Fruit fly (Drosophila melanogaster): ENCODE results near the gene CG43954.

CG43954 gene

DNA sequence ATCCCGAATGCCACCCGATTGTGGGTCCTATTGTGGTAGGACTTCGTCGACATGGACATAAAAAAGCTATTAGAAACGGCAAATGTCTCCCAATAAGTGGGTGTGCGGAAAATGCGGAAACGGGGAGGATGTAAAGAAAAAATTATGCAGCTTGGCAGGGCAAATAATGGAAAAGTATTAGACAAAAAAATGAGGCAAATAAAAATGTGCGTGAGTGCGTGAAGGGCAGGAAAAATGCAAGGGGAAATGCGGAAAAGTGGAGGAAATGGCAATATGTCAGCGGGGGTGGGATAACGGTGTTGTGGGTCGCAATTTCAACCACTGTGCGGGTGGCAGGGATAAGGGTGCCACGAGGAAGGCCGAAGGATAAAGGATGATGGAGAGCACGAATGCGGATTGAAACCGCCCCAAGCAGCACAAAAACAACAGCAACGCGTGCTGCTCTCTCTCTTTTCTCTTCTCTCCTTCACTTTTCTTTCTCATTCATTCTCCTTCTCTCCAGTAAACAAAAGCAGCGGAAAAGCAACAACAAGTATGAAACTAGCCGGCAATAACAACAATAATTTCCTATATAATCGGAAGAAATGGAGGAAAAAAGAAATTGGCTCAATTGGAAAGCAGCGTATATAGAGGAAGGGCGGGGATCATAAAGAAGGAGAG, 66.0 kb downstream of the CG43954 start:
- TF ChIP-seq noc (tag; optimal IDR thresholded peaks at IDR 0.05), result no peak

DNA sequence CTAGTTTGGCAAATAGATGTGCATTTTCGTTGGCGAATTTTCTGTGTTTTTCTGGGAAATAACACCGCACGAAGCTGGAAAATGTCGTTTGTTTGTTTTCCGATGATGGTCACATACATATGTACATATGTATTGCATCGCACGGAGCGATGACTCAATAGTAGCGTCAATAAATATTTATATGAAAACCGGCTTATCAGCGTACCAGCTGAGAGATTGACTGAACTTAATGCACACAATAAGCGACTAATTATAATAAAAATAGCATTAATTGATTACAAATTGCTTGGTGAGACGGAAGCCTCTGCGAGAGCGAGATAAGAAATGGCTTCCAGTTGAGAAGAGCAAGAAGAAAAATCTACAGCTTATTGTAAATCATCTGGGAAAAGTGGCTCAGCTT, 67.0 kb downstream of the CG43954 start:
- no peak for TF ChIP-seq noc (tag; optimal IDR thresholded peaks at IDR 0.05)

DNA sequence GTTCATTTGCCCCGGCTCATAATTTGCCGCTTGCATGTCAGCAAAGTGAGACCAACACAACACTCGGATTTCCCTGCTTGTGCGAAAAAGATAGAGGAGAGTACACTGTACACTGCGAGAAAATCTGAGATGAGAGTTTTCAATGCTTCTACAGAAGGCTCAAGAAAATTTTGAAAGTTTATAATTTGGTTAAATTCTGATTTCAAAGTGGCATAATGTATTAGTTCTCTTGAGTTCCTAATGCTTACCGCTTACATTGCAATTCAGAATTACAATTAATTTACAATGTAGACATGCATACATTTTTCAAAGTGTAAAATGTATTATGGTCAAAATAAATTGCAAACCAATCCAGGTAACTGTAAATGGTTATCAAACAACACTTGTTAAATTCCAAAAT, 68.5 kb downstream of the CG43954 start:
- no peak for TF ChIP-seq noc (tag; optimal IDR thresholded peaks at IDR 0.05)

DNA sequence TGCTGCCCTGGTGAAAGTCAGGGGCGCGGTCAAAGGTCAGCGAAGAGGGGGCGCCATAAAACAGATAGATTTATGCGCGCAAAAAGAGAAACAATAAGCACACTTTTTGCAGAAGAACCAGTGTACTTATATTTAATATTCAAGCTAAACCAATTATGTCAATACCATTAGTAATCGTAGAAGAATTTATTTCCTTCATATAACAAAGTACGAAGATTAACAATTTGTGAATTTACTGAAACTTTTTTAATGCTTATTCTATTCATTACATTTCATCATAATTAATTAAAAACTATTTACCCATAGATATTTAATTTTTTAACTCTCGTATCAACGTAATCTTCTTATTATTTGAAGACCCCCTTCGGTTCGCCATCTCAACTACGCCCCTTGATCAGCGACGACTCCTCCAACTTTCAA, 69.4 kb downstream of the CG43954 start:
- TF ChIP-seq noc (tag; optimal IDR thresholded peaks at IDR 0.05), result no peak

DNA sequence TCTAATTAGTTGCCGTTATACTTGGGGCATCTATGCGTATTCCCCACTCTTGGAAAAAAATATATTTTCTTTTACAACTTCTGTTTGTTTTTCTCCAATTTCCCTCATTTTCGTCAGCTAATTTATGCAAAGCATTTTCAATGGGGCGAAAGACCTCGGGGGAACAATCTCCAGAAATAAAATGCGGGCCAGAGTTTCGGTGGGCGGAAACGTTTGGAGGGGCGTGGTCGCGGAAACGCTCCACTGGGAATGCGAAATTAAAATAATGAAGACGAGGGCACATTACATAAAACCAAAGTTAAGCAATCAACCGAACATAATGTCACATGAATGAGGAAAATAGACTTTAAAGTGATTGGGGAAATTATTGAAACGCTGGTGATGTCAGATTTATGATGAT, 70.4 kb downstream of the CG43954 start:
- TF ChIP-seq noc (tag; optimal IDR thresholded peaks at IDR 0.05), result no peak

DNA sequence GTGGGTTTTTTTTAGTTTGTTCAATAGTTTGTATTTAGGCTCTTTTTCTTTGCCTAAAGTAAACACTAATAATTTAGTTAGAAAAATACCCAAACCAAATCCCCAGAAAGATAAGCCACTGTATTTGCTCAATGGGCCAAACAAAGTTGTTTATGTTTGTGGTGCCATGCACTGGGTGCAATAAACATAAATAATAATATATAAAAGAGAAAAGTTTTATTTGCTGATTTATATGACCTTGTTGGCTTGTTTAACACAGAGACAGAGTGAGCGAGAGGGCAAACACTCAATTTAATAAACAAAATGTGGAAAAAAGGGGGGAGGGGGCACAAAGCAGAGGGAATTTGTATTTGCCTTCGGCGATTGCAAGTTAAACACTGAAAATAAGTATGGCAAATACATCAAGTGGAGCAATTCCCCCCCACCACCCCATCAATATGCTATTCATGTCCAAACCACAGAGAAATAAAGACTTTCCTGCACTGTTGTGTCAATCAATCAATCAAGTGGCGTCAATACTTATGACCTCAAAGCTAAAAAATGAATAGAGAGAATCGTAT, 70.9 kb downstream of the CG43954 start:
- no peak for TF ChIP-seq noc (tag; optimal IDR thresholded peaks at IDR 0.05)

DNA sequence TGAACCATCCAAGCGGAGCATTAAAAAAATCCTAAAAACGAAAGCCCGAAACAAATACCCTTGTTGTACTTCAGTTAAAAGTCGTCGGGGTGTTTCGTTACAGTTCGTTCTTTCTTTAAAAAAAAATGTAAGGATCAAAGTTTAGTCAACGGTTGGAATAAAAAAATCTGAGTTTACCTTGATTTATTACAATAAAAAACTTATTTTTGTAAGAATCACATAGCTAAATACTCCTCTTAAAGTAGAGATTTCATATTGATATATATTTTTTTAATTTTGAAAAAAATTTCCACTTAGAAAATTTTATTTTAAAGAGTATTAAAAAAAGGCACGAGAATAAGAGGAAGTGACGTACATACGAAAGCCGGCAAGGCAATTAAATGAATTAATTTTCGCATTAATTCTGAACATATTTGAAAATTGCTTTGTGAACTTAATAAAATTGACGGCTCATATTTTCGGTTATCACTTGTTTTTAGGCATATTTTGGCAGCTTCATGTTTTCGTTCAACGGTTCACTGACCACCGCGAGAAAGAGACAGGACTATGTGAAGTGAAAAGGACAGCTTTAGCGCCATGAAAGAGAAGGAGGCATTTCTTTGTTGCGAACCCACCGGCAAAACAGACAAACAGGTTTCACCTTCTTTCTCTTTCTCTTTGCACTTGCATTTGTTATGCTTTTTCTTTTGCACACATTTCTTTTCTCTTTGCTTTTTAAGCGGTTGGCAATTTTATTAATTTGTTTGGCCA, 72.7 kb downstream of the CG43954 start:
- no peak for TF ChIP-seq noc (tag; optimal IDR thresholded peaks at IDR 0.05)

DNA sequence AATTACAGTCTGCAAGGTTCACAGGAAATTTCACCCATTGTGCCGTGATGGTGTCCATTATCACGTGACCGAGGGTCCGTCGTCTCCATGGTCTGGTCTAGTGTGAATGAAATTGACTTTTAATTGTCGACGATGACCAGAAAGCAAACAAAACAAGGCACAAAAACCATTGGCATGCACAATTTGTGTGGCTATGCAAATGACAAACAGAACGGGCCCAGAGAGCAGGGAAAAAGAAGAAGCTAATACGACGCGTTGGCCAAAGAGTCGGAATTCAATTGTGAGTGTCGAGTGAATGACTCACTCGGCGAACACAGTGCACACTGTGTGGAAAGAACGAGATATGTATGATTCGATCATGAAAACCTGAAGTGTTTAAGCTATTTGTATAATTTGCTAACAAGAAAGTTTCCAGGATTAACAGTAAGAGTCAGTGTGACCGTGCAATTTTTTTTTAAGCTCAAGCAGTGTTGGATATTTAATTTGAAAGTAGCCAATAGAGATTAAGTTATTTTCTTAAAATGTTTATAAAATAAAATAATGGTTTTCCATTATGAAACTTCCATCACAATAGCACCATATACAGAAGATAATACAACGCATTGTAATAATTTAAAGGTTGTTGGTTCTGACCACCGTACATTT, 75.8 kb downstream of the CG43954 start:
- TF ChIP-seq noc (tag; optimal IDR thresholded peaks at IDR 0.05), result peak; percentile 65

DNA sequence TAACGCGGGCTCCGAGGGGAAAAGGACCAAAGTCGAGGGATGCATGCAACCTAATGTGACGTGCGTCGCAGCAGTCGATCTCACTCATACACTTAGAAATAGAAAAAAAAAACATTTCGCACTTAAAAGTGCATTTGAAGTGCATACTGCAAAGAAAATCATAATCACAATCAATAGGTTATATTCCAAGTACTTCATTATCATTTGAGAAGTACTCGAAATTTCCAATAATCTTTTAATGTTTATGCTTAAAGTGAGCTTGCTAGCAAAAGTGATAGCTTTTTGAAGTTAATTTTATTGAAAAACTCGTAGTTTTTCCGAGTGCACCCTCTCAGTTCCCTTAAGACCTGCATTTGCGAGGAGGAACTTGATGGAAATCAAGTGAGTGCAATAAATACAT, 76.9 kb downstream of the CG43954 start:
- TF ChIP-seq noc (tag; optimal IDR thresholded peaks at IDR 0.05), result no peak

DNA sequence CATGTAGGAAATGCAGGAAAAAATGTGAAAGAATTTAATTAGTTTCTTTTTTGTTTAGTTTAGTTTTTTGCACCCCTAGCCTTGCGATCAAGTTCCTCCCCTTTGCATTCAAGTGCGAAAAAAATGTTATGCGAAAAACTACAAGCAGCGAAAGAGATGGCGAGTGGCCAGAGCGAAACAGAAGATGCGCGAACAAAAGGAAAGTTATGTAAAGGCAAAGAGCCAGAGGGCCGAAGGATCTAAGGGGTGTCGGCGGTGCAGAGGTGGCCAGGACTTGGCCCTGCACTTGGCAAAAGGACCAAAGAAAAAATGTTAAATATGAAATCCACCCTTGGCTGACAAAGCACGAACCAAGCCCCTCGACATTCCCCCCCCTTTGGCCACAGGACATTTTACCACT, 77.4 kb downstream of the CG43954 start:
- TF ChIP-seq noc (tag; optimal IDR thresholded peaks at IDR 0.05), result no peak

DNA sequence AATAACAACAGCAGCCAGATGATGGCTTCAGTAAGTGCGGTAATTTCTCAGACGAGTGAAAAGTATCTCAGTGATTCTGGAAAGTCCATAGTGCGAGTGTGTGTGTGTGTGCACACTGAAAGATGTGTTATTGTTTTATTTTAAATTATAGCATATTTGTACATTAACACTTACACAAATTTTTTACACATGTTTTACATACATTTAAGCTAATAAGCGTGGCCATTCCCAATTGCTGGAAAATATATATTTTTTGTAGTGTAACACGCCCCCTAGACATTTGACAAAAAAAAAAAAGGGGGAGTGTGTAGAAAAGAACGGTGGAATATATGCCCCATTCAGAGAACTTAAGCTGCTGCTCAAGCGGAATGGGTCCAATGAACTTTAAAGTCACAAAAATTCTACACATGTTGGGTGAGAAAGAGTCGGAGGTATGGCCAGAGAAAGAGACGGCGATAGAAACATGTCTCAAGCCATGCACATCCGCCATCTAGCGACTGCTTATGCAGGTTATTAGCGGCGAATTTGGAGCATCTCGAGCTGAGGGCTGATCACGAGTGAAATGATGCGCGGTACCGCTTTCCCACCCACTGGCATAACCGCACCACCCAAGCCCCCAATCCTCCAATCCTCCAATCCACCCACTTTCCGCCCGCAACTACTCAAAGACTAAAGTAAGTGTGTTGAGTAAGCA, 79.5 kb downstream of the CG43954 start:
- TF ChIP-seq noc (tag; optimal IDR thresholded peaks at IDR 0.05), result no peak

DNA sequence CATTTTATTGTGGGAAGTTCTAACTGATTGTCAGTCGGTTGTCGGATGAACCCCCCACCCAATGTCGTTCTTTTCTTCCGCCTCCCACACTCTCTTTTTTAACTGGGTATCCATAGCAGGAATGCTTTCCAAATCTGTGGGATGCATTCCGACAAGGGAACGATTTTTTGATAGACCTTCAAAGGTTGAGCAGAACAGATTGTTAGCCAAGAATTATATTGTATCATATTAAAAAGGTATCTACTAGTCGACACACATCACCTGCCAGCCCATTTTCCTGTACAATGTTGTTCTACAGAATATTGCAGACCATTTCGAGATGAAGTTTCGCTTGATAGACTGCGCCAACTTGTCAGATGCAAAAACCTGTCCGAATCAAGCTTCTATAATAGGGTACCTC, 81.7 kb downstream of the CG43954 start:
- TF ChIP-seq noc (tag; optimal IDR thresholded peaks at IDR 0.05), result no peak

Data from whole organism, larva.